Fruit fly (Drosophila melanogaster) whole organism, embryonic: ENCODE results near the gene Spn27A.
A peak's percentile ranks its signal among the peaks of the same experiment; 100 is the strongest.

Experiments used
- Awh ChIP-seq: fragments of 200-800 bp; sonication (Bioruptor generic); IDR thresholded peaks from 2 replicates; pipeline ENCODE4, ENCODE4 v1.3.6; 2022; ENCODE audit warnings: missing biosample characterization, missing genetic modification characterization
- CG11456 ChIP-seq: fragments of 200-800 bp; sonication (Bioruptor generic); IDR thresholded peaks from 3 replicates; pipeline ENCODE4 v1.3.6; 2022; ENCODE audit warnings: missing biosample characterization, missing genetic modification characterization
- CG12155 ChIP-seq: fragments of 200-800 bp; sonication (Bioruptor generic); optimal IDR thresholded peaks from 3 replicates; lab custom pipeline; 2016; ENCODE audit warnings: missing biosample characterization, missing genetic modification characterization
- CG12299 ChIP-seq: fragments of 200-800 bp; sonication (Bioruptor generic); optimal IDR thresholded peaks from 2 replicates; lab custom pipeline; 2018; ENCODE audit warnings: missing biosample characterization, mild to moderate bottlenecking, missing genetic modification characterization
- CG13296 ChIP-seq: fragments of 200-800 bp; sonication (Bioruptor generic); optimal IDR thresholded peaks from 3 replicates; lab custom pipeline; 2018; ENCODE audit warnings: missing biosample characterization, mild to moderate bottlenecking, missing genetic modification characterization
- CG14014 ChIP-seq: fragments of 200-800 bp; sonication (Bioruptor generic); IDR thresholded peaks from 2 replicates; pipeline ENCODE4 v1.3.6; 2022; ENCODE audit warnings: missing biosample characterization, missing genetic modification characterization
- CG16779 ChIP-seq: fragments of 200-800 bp; sonication (Bioruptor generic); IDR thresholded peaks from 2 replicates; pipeline ENCODE4 v1.3.6; 2022; ENCODE audit warnings: missing biosample characterization, missing genetic modification characterization
- CG17385 ChIP-seq: fragments of 200-800 bp; sonication (Bioruptor generic); optimal IDR thresholded peaks from 3 replicates; lab custom pipeline; 2018; ENCODE audit warnings: missing biosample characterization, mild to moderate bottlenecking, missing genetic modification characterization
- CG18011 ChIP-seq: fragments of 200-800 bp; sonication (Bioruptor generic); optimal IDR thresholded peaks from 2 replicates; lab custom pipeline; 2017; ENCODE audit warnings: missing biosample characterization, missing genetic modification characterization, mild to moderate bottlenecking, moderate library complexity, missing genotype
- CG2875 ChIP-seq: fragments of 200-800 bp; sonication (Bioruptor generic); optimal IDR thresholded peaks from 2 replicates; lab custom pipeline; 2017; ENCODE audit warnings: missing biosample characterization, mild to moderate bottlenecking, missing genetic modification characterization, missing genetic modification reagents
- CG31441 ChIP-seq: fragments of 200-800 bp; sonication (Bioruptor generic); IDR thresholded peaks from 2 replicates; pipeline ENCODE4 v1.3.6; 2022; ENCODE audit warnings: missing biosample characterization, missing genetic modification characterization
- CG3726 ChIP-seq: fragments of 200-800 bp; sonication (Bioruptor generic); IDR thresholded peaks from 3 replicates; pipeline ENCODE4, ENCODE4 v1.3.6; 2022; ENCODE audit warnings: missing biosample characterization, missing genetic modification characterization
- CG4282 ChIP-seq: fragments of 200-800 bp; sonication (Bioruptor generic); optimal IDR thresholded peaks from 2 replicates; lab custom pipeline; 2016; ENCODE audit warnings: missing biosample characterization, missing genetic modification characterization
- CG4404 ChIP-seq: fragments of 200-800 bp; sonication (Bioruptor generic); IDR thresholded peaks from 2 replicates; pipeline ENCODE4 v1.3.6; 2022; ENCODE audit warnings: missing biosample characterization, missing genetic modification characterization
- CG9876 ChIP-seq: fragments of 200-800 bp; sonication (Bioruptor generic); optimal IDR thresholded peaks from 2 replicates; lab custom pipeline; 2016; ENCODE audit warnings: missing biosample characterization, missing genetic modification characterization
- Camta ChIP-seq: fragments of 200-800 bp; sonication (Bioruptor generic); optimal IDR thresholded peaks from 2 replicates; lab custom pipeline; 2016; ENCODE audit warnings: missing biosample characterization, missing genetic modification characterization
- CkIIα-i1 ChIP-seq: fragments of 200-800 bp; sonication (Bioruptor generic); IDR thresholded peaks from 2 replicates; pipeline ENCODE4 v1.3.6; 2022; ENCODE audit warnings: missing biosample characterization, missing genetic modification characterization
- Dek ChIP-seq: fragments of 200-800 bp; sonication (Bioruptor generic); optimal IDR thresholded peaks from 3 replicates; lab custom pipeline; 2019; ENCODE audit warnings: missing biosample characterization, mild to moderate bottlenecking, missing genetic modification characterization, moderate library complexity
- Doc3 ChIP-seq: fragments of 200-800 bp; sonication (Bioruptor generic); IDR thresholded peaks from 3 replicates; pipeline ENCODE4 v1.3.6; 2022; ENCODE audit warnings: missing biosample characterization, missing genetic modification characterization; ENCODE audit not compliant: partially characterized antibody
- Fer2 ChIP-seq: fragments of 200-800 bp; sonication (Bioruptor generic); optimal IDR thresholded peaks from 2 replicates; lab custom pipeline; 2018; ENCODE audit warnings: missing biosample characterization, mild to moderate bottlenecking, missing genetic modification characterization, moderate library complexity
- Fer3 ChIP-seq: fragments of 200-800 bp; sonication (Bioruptor generic); optimal IDR thresholded peaks from 2 replicates; lab custom pipeline; 2018; ENCODE audit warnings: missing biosample characterization, mild to moderate bottlenecking, missing genetic modification characterization, moderate library complexity
- Gug ChIP-seq: fragments of 200-800 bp; sonication (Bioruptor generic); IDR thresholded peaks from 4 replicates; pipeline ENCODE4 v1.3.6; 2022; ENCODE audit warnings: missing biosample characterization, missing genetic modification characterization
- Hr78 ChIP-seq, 2 experiments: fragments of 200-800 bp in 1 of 2; fragments of >200 bp in 1 of 2; sonication (Bioruptor generic) in 1 of 2; optimal IDR thresholded peaks; 2 replicates each; lab custom pipeline; 2017 to 2019; ENCODE audit warnings: missing biosample characterization in 2 of 2, missing genetic modification characterization in 2 of 2, mild to moderate bottlenecking in 1 of 2, moderate library complexity in 1 of 2
- Mrtf ChIP-seq: fragments of 200-800 bp; sonication (Bioruptor generic); IDR thresholded peaks from 3 replicates; pipeline ENCODE4 v1.3.6; 2022; ENCODE audit warnings: missing biosample characterization, missing genetic modification characterization
- Myb ChIP-seq: fragments of 200-800 bp; sonication (Bioruptor generic); optimal IDR thresholded peaks from 2 replicates; lab custom pipeline; 2016; ENCODE audit warnings: missing biosample characterization, missing genetic modification characterization
- Poxn ChIP-seq: fragments of 200-800 bp; sonication (Bioruptor generic); IDR thresholded peaks from 2 replicates; pipeline ENCODE4 v1.3.6; 2022; ENCODE audit warnings: missing biosample characterization, missing genetic modification characterization
- Six4 ChIP-seq: fragments of 200-800 bp; sonication (Bioruptor generic); optimal IDR thresholded peaks from 2 replicates; lab custom pipeline; 2016; ENCODE audit warnings: missing biosample characterization, missing genetic modification characterization
- Sry-β ChIP-seq: fragments of 200-800 bp; sonication (Bioruptor generic); optimal IDR thresholded peaks from 2 replicates; lab custom pipeline; 2018; ENCODE audit warnings: missing biosample characterization, mild to moderate bottlenecking, missing genetic modification characterization, moderate library complexity
- Xbp1 ChIP-seq: fragments of 200-800 bp; sonication (Bioruptor generic); optimal IDR thresholded peaks from 3 replicates; lab custom pipeline; 2016; ENCODE audit warnings: missing biosample characterization, mild to moderate bottlenecking, missing genetic modification characterization
- ap ChIP-seq: fragments of 200-800 bp; sonication (Bioruptor generic); IDR thresholded peaks from 2 replicates; pipeline ENCODE4 v1.3.6; 2022; ENCODE audit warnings: missing biosample characterization, missing genetic modification characterization
- az2 ChIP-seq: fragments of 200-800 bp; sonication (Bioruptor generic); optimal IDR thresholded peaks from 3 replicates; lab custom pipeline; 2016; ENCODE audit warnings: missing biosample characterization, missing genetic modification characterization
- bcd ChIP-seq: fragments of 200-800 bp; sonication (Bioruptor generic); optimal IDR thresholded peaks from 2 replicates; lab custom pipeline; 2017; ENCODE audit warnings: missing biosample characterization, mild to moderate bottlenecking, missing genetic modification characterization
- bigmax ChIP-seq: fragments of 200-800 bp; sonication (Bioruptor generic); optimal IDR thresholded peaks from 2 replicates; lab custom pipeline; 2018; ENCODE audit warnings: missing biosample characterization, mild to moderate bottlenecking, missing genetic modification characterization
- bsh ChIP-seq, 2 experiments: fragments of 200-800 bp; sonication (Bioruptor generic); optimal IDR thresholded peaks; 2 replicates each; lab custom pipeline; 2017 to 2018; ENCODE audit warnings: mild to moderate bottlenecking in 2 of 2, missing biosample characterization in 2 of 2, missing genetic modification characterization in 2 of 2, moderate library complexity in 1 of 2
- cad ChIP-seq: fragments of >200 bp; optimal IDR thresholded peaks from 2 replicates; lab custom pipeline; 2017; ENCODE audit warnings: missing biosample characterization, missing genetic modification characterization
- chinmo ChIP-seq: fragments of 200-800 bp; sonication (Bioruptor generic); IDR thresholded peaks from 4 replicates; pipeline ENCODE4 v1.3.6; 2022; ENCODE audit warnings: missing biosample characterization, missing genetic modification characterization; ENCODE audit not compliant: partially characterized antibody
- cwo ChIP-seq: fragments of 200-800 bp; sonication (Bioruptor generic); optimal IDR thresholded peaks from 3 replicates; lab custom pipeline; 2017; ENCODE audit warnings: missing biosample characterization, missing genetic modification characterization, mild to moderate bottlenecking, moderate library complexity, missing genetic modification reagents
- dpn ChIP-seq, 2 experiments: fragments of 200-800 bp; sonication (Bioruptor generic); optimal IDR thresholded peaks; 3 replicates each; lab custom pipeline; 2016; ENCODE audit warnings: missing biosample characterization in 2 of 2, missing genetic modification characterization in 2 of 2
- en ChIP-seq: fragments of 200-800 bp; sonication (Bioruptor generic); optimal IDR thresholded peaks from 2 replicates; lab custom pipeline; 2016; ENCODE audit warnings: missing biosample characterization, missing genetic modification characterization
- ewg ChIP-seq: fragments of 200-800 bp; sonication (Bioruptor generic); optimal IDR thresholded peaks from 3 replicates; lab custom pipeline; 2017; ENCODE audit warnings: mild to moderate bottlenecking, missing biosample characterization, missing genetic modification reagents, missing genetic modification characterization
- gcm ChIP-seq: fragments of 200-800 bp; sonication (Bioruptor generic); optimal IDR thresholded peaks from 2 replicates; lab custom pipeline; 2019; ENCODE audit warnings: missing biosample characterization, mild to moderate bottlenecking, missing genetic modification characterization, moderate library complexity
- gfzf ChIP-seq: fragments of 200-800 bp; sonication (Bioruptor generic); optimal IDR thresholded peaks from 2 replicates; lab custom pipeline; 2016; ENCODE audit warnings: missing biosample characterization, mild to moderate bottlenecking, missing genetic modification characterization, moderate library complexity
- grau ChIP-seq: fragments of 200-800 bp; optimal IDR thresholded peaks from 3 replicates; lab custom pipeline; 2019; ENCODE audit warnings: missing biosample characterization, mild to moderate bottlenecking, missing genetic modification characterization, moderate library complexity
- oc ChIP-seq: fragments of 200-800 bp; sonication (Bioruptor generic); optimal IDR thresholded peaks from 2 replicates; lab custom pipeline; 2018; ENCODE audit warnings: missing biosample characterization, mild to moderate bottlenecking, missing genetic modification characterization, moderate library complexity
- onecut ChIP-seq: fragments of 200-800 bp; sonication (Bioruptor generic); IDR thresholded peaks from 2 replicates; pipeline ENCODE4 v1.3.6; 2022; ENCODE audit warnings: missing biosample characterization, missing genetic modification characterization
- prd ChIP-seq, 3 experiments: fragments of >200 bp in 2 of 3; fragments of 200-800 bp in 1 of 3; sonication (Bioruptor generic) in 1 of 3; optimal IDR thresholded peaks in 2 of 3; IDR thresholded peaks in 1 of 3; 2 replicates in 2 of 3; 3 replicates in 1 of 3; pipeline versions ENCODE4 v1.3.6 to Lab custom; 2017 to 2022; ENCODE audit warnings: missing biosample characterization in 1 of 3, missing genetic modification characterization in 1 of 3
- ranshi ChIP-seq: fragments of 200-800 bp; sonication (Bioruptor generic); IDR thresholded peaks from 2 replicates; pipeline ENCODE4 v1.3.6; 2022; ENCODE audit warnings: missing biosample characterization, missing genetic modification characterization
- salm ChIP-seq: fragments of 200-800 bp; sonication (Bioruptor generic); optimal IDR thresholded peaks from 2 replicates; lab custom pipeline; 2018; ENCODE audit warnings: missing biosample characterization, mild to moderate bottlenecking, missing genetic modification characterization
- zen2 ChIP-seq: fragments of 200-800 bp; sonication (Bioruptor generic); IDR thresholded peaks from 3 replicates; pipeline ENCODE4 v1.3.6; 2022; ENCODE audit warnings: missing biosample characterization, missing genetic modification characterization; ENCODE audit not compliant: partially characterized antibody

The Spn27A gene

dm6 chr2L:6708997-6709662, 36.0 kb upstream of the Spn27A start, which contains the start of gene Tsp (continued):
- TF ChIP-seq CG12155 (GFP tag; lab: Kevin White, UChicago) (no peak), Myb (no peak), CG17385 (GFP tag; lab: Kevin White, UChicago) (no peak), CG2875 (GFP tag; lab: Kevin White, UChicago) (no peak), Gug (GFP tag; lab: Robert Waterston, UW) (no peak), grau (peak; percentile 11), Fer3 (tag; lab: Kevin White, UChicago) (no peak), CG16779 (GFP tag; lab: Robert Waterston, UW) (no peak), CG18011 (GFP tag; lab: Kevin White, UChicago) (no peak), bcd (GFP tag; lab: Kevin White, UChicago) (no peak), CG3726 (GFP tag; lab: Robert Waterston, UW) (no peak), ewg (GFP tag; lab: Kevin White, UChicago) (no peak), Fer2 (tag; lab: Kevin White, UChicago) (no peak), Xbp1 (GFP tag; lab: Kevin White, UChicago) (no peak), gfzf (GFP tag; lab: Kevin White, UChicago) (peak; percentile 32), cwo (peak; percentile 66), CG12299 (tag; lab: Kevin White, UChicago) (no peak), Dek (tag; lab: Kevin White, UChicago) (no peak), CG9876 (no peak), zen2 (no peak), CG14014 (GFP tag; lab: Robert Waterston, UW) (no peak), dpn (GFP tag; optimal IDR thresholded peaks at IDR 0.05; lab: Kevin White, UChicago) (no peak), Awh (GFP tag; lab: Robert Waterston, UW) (no peak), CG11456 (GFP tag; lab: Robert Waterston, UW) (no peak), CG4404 (GFP tag; lab: Robert Waterston, UW) (no peak), bigmax (no peak), chinmo (peak; percentile 96; the same call in 3 of the 4 replicates), onecut (no peak), az2 (GFP tag; lab: Kevin White, UChicago) (no peak), cad (no peak), en (GFP tag; lab: Kevin White, UChicago) (no peak), prd (optimal IDR thresholded peaks at IDR 0.05; lab: Kevin White, UChicago) (no peak), prd (GFP tag; IDR thresholded peaks at IDR 0.05; lab: Robert Waterston, UW) (no peak), salm (no peak), gcm (no peak), Hr78 (GFP tag; optimal IDR thresholded peaks at IDR 0.05; lab: Kevin White, UChicago) (no peak), Six4 (GFP tag; lab: Kevin White, UChicago) (no peak), CG31441 (0 out of 2 replicates have a peak, but pooled peaks have one; percentile 10), ranshi (no peak), Sry-β (no peak), Mrtf (GFP tag; lab: Robert Waterston, UW) (no peak), Poxn (GFP tag; lab: Robert Waterston, UW) (no peak), oc (peak; percentile 16), bsh (GFP tag; optimal IDR thresholded peaks at IDR 0.05; lab: Kevin White, UChicago) (no peak), Doc3 (no peak), CkIIα-i1 (GFP tag; lab: Robert Waterston, UW) (no peak), Camta (no peak), CG4282 (GFP tag; lab: Kevin White, UChicago) (no peak), ap (GFP tag; lab: Robert Waterston, UW) (no peak), CG13296 (GFP tag; lab: Kevin White, UChicago) (no peak)
